Fruit fly (Drosophila melanogaster) whole organism, embryonic: ENCODE measurements around the gene lap.
A peak's percentile ranks its signal among the peaks of the same experiment; 100 is the strongest.

Experiments used
- Atf-2 ChIP-seq: fragments of 200-800 bp; sonication (Bioruptor generic); optimal IDR thresholded peaks from 2 replicates; lab custom pipeline; 2016; ENCODE audit warnings: missing biosample characterization, missing genetic modification characterization
- Atf3 ChIP-seq: fragments of 200-800 bp; sonication (Bioruptor generic); optimal IDR thresholded peaks from 3 replicates; lab custom pipeline; 2016; ENCODE audit warnings: missing biosample characterization, missing genetic modification characterization
- B-H1 ChIP-seq: fragments of 200-800 bp; sonication (Bioruptor generic); IDR thresholded peaks from 3 replicates; pipeline ENCODE4 v1.3.6; 2022; ENCODE audit warnings: missing biosample characterization, missing genetic modification characterization
- BtbVII ChIP-seq: fragments of 200-800 bp; sonication (Bioruptor generic); optimal IDR thresholded peaks from 3 replicates; lab custom pipeline; 2017; ENCODE audit warnings: missing biosample characterization, mild to moderate bottlenecking, missing genetic modification characterization
- CG10274 ChIP-seq: fragments of 200-800 bp; sonication (Bioruptor generic); optimal IDR thresholded peaks from 3 replicates; lab custom pipeline; 2017; ENCODE audit warnings: missing biosample characterization, mild to moderate bottlenecking, missing genetic modification characterization
- CG17385 ChIP-seq: fragments of 200-800 bp; sonication (Bioruptor generic); optimal IDR thresholded peaks from 3 replicates; lab custom pipeline; 2018; ENCODE audit warnings: missing biosample characterization, mild to moderate bottlenecking, missing genetic modification characterization
- CG17829 ChIP-seq: fragments of 200-800 bp; optimal IDR thresholded peaks from 2 replicates; lab custom pipeline; 2019; ENCODE audit warnings: missing biosample characterization, mild to moderate bottlenecking, missing genetic modification characterization, moderate library complexity
- CG31224 ChIP-seq: fragments of 200-800 bp; sonication (Bioruptor generic); IDR thresholded peaks from 2 replicates; pipeline ENCODE4 v1.3.6; 2022; ENCODE audit warnings: missing biosample characterization, missing genetic modification characterization
- CG31388 ChIP-seq: fragments of 200-800 bp; sonication (Bioruptor generic); optimal IDR thresholded peaks from 2 replicates; lab custom pipeline; 2016; ENCODE audit warnings: missing biosample characterization, missing genetic modification characterization
- CG3726 ChIP-seq: fragments of 200-800 bp; sonication (Bioruptor generic); IDR thresholded peaks from 3 replicates; pipeline ENCODE4, ENCODE4 v1.3.6; 2022; ENCODE audit warnings: missing biosample characterization, missing genetic modification characterization
- CG4360 ChIP-seq: fragments of 200-800 bp; sonication (Bioruptor generic); IDR thresholded peaks from 2 replicates; pipeline ENCODE4 v1.3.6; 2022; ENCODE audit warnings: missing biosample characterization, missing genetic modification characterization
- CG4820 ChIP-seq: fragments of 200-800 bp; sonication (Bioruptor generic); optimal IDR thresholded peaks from 3 replicates; lab custom pipeline; 2016; ENCODE audit warnings: missing biosample characterization, missing genetic modification characterization
- CG9437 ChIP-seq: fragments of 200-800 bp; sonication (Bioruptor generic); optimal IDR thresholded peaks from 2 replicates; lab custom pipeline; 2018; ENCODE audit warnings: missing biosample characterization, mild to moderate bottlenecking, missing genetic modification characterization
- CG9609 ChIP-seq: fragments of 200-800 bp; sonication (Bioruptor generic); optimal IDR thresholded peaks from 3 replicates; lab custom pipeline; 2016; ENCODE audit warnings: missing biosample characterization, missing genetic modification characterization
- Dp ChIP-seq: fragments of 200-800 bp; sonication (Bioruptor generic); optimal IDR thresholded peaks from 2 replicates; lab custom pipeline; 2018; ENCODE audit warnings: missing biosample characterization, mild to moderate bottlenecking, missing genetic modification characterization, moderate library complexity
- Ets65A ChIP-seq: fragments of 200-800 bp; sonication (Bioruptor generic); peaks from one replicate; lab custom pipeline; 2016; ENCODE audit warnings: missing biosample characterization, missing genetic modification characterization
- HLH4C ChIP-seq: fragments of 200-800 bp; sonication (Bioruptor generic); IDR thresholded peaks from 3 replicates; pipeline ENCODE4 v1.3.6; 2022; ENCODE audit warnings: missing biosample characterization, missing genetic modification characterization; ENCODE audit not compliant: partially characterized antibody
- HmgZ ChIP-seq: fragments of 200-800 bp; sonication (Bioruptor generic); optimal IDR thresholded peaks from 2 replicates; lab custom pipeline; 2018; ENCODE audit warnings: missing biosample characterization, mild to moderate bottlenecking, missing genetic modification characterization
- Hmx ChIP-seq: fragments of 200-800 bp; sonication (Bioruptor generic); optimal IDR thresholded peaks from 2 replicates; lab custom pipeline; 2016; ENCODE audit warnings: missing biosample characterization, missing genetic modification characterization
- Nf-YA ChIP-seq: fragments of 200-800 bp; sonication (Bioruptor generic); IDR thresholded peaks from 2 replicates; pipeline ENCODE4 v1.3.6; 2022; ENCODE audit warnings: missing biosample characterization, missing genetic modification characterization
- Pdp1 ChIP-seq, 2 experiments: fragments of 200-800 bp; sonication (Bioruptor generic); optimal IDR thresholded peaks; 3 replicates each; lab custom pipeline; 2016; ENCODE audit warnings: missing biosample characterization in 2 of 2, missing genetic modification characterization in 2 of 2, mild to moderate bottlenecking in 1 of 2, moderate library complexity in 1 of 2
- Ravus ChIP-seq: fragments of 200-800 bp; sonication (Bioruptor generic); IDR thresholded peaks from 2 replicates; pipeline ENCODE4 v1.3.6; 2022; ENCODE audit warnings: missing biosample characterization, missing genetic modification characterization
- Ssrp ChIP-seq: fragments of 200-800 bp; sonication (Bioruptor generic); optimal IDR thresholded peaks from 2 replicates; lab custom pipeline; 2018; ENCODE audit warnings: missing biosample characterization, mild to moderate bottlenecking, missing genetic modification characterization, moderate library complexity
- Trl ChIP-seq, 3 experiments: fragments of >200 bp in 2 of 3; fragments of 200-800 bp in 1 of 3; sonication (Bioruptor generic) in 1 of 3; optimal IDR thresholded peaks; 2 replicates in 1 of 3; 3 replicates in 2 of 3; lab custom pipeline; 2016 to 2017; ENCODE audit warnings: missing biosample characterization in 1 of 3, missing genetic modification characterization in 1 of 3
- ac ChIP-seq: fragments of 200-800 bp; sonication (Bioruptor generic); optimal IDR thresholded peaks from 3 replicates; lab custom pipeline; 2017; ENCODE audit warnings: missing biosample characterization, mild to moderate bottlenecking, missing genetic modification characterization
- cato ChIP-seq: fragments of 200-800 bp; sonication (Bioruptor generic); optimal IDR thresholded peaks from 2 replicates; lab custom pipeline; 2016; ENCODE audit warnings: missing biosample characterization, missing genetic modification characterization, borderline replicate concordance
- cg ChIP-seq: fragments of 200-800 bp; sonication (Bioruptor generic); optimal IDR thresholded peaks from 3 replicates; lab custom pipeline; 2019; ENCODE audit warnings: missing biosample characterization, mild to moderate bottlenecking, missing genetic modification characterization, moderate library complexity
- chinmo ChIP-seq: fragments of 200-800 bp; sonication (Bioruptor generic); IDR thresholded peaks from 4 replicates; pipeline ENCODE4 v1.3.6; 2022; ENCODE audit warnings: missing biosample characterization, missing genetic modification characterization; ENCODE audit not compliant: partially characterized antibody
- corto ChIP-seq: fragments of 200-800 bp; sonication (Bioruptor generic); optimal IDR thresholded peaks from 2 replicates; lab custom pipeline; 2016; ENCODE audit warnings: missing biosample characterization, mild to moderate bottlenecking, missing genetic modification characterization, moderate library complexity
- dimm ChIP-seq: fragments of 200-800 bp; sonication (Bioruptor generic); IDR thresholded peaks from 2 replicates; pipeline ENCODE4 v1.3.6; 2022; ENCODE audit warnings: missing biosample characterization, missing genetic modification characterization
- dm ChIP-seq: fragments of 200-800 bp; sonication (Bioruptor generic); optimal IDR thresholded peaks from 3 replicates; lab custom pipeline; 2016; ENCODE audit warnings: missing biosample characterization, missing genetic modification characterization
- exex ChIP-seq: fragments of 200-800 bp; sonication (Bioruptor generic); optimal IDR thresholded peaks from 4 replicates; lab custom pipeline; 2018; ENCODE audit warnings: missing biosample characterization, mild to moderate bottlenecking, missing genetic modification characterization, moderate library complexity
- jigr1 ChIP-seq: fragments of 200-800 bp; sonication (Bioruptor generic); IDR thresholded peaks from 3 replicates; pipeline ENCODE4 v1.3.6; 2022; ENCODE audit warnings: missing biosample characterization, missing genetic modification characterization
- kni ChIP-seq: fragments of 200-800 bp; sonication (Bioruptor generic); optimal IDR thresholded peaks from 3 replicates; lab custom pipeline; 2017; ENCODE audit warnings: mild to moderate bottlenecking, missing biosample characterization, missing genetic modification reagents, missing genetic modification characterization
- onecut ChIP-seq: fragments of 200-800 bp; sonication (Bioruptor generic); IDR thresholded peaks from 2 replicates; pipeline ENCODE4 v1.3.6; 2022; ENCODE audit warnings: missing biosample characterization, missing genetic modification characterization
- row ChIP-seq: fragments of 200-800 bp; sonication (Bioruptor generic); IDR thresholded peaks from 3 replicates; pipeline ENCODE4 v1.3.6; 2022; ENCODE audit warnings: missing biosample characterization, missing genetic modification characterization
- stwl ChIP-seq: fragments of 200-800 bp; sonication (Bioruptor generic); optimal IDR thresholded peaks from 3 replicates; lab custom pipeline; 2018; ENCODE audit warnings: missing biosample characterization, mild to moderate bottlenecking, missing genetic modification characterization, moderate library complexity
- tup ChIP-seq: fragments of 200-800 bp; sonication (Bioruptor generic); optimal IDR thresholded peaks from 2 replicates; lab custom pipeline; 2016; ENCODE audit warnings: missing biosample characterization, mild to moderate bottlenecking, missing genetic modification characterization, moderate library complexity
- vvl ChIP-seq: fragments of 200-800 bp; sonication (Bioruptor generic); IDR thresholded peaks from 2 replicates; pipeline ENCODE4 v1.3.6; 2022; ENCODE audit warnings: missing biosample characterization, missing genetic modification characterization

lap gene

DNA sequence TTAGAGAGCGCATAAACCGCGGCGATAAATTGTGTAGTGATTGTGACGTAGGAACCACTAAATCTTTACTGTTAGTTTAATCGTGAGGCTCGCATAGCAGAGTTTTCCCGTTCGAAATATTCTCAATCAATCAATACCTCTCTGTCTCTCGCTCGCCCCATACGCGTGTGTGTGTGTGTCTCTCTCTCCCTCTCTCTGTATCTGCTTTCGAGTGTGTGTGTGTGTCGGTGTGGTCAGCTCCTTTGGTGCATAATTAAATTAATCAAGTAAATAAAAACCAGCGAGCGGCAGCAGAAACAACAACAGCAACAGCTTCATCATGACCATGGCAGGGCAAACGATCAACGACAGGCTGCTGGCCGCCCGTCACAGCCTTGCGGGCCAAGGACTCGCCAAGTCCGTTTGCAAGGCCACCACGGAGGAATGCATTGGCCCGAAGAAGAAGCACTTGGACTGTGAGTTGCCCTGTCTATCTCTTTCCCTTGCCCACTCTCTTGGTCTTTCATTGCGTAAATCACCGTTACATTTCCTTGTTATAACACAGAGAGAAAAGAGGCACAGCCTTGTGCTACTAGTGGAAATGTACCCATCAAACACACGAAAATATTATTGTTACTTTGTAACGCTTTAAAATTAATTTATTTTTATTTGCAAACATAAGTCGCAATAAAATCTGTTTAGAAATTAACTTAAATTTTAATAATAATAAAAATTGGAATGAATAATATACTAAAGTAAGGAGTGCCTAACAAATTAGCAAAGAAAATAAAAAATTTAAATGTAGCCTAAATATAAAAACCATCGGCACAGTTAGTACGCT lies 509 bp downstream of the lap start (continued):
- TF ChIP-seq row (GFP tag; lab: Robert Waterston, UW) (no peak), Dp (GFP tag; lab: Kevin White, UChicago) (no peak), CG17385 (GFP tag; lab: Kevin White, UChicago) (peak; percentile 69), chinmo (GFP tag; lab: Robert Waterston, UW) (0 out of 4 replicates have a peak, but pooled peaks have one; percentile 52), B-H1 (GFP tag; lab: Robert Waterston, UW) (no peak), CG3726 (GFP tag; lab: Robert Waterston, UW) (no peak), CG4360 (GFP tag; lab: Robert Waterston, UW) (peak; percentile 12; the same call in 1 of the 2 replicates), Ssrp (tag; lab: Kevin White, UChicago) (peak; percentile 37), ac (no peak), corto (GFP tag; lab: Kevin White, UChicago) (no peak), kni (GFP tag; lab: Kevin White, UChicago) (peak; percentile 5), onecut (GFP tag; lab: Robert Waterston, UW) (peak; percentile 89), exex (no peak), tup (GFP tag; lab: Kevin White, UChicago) (no peak), HLH4C (GFP tag; lab: Robert Waterston, UW) (0 out of 3 replicates have a peak, but pooled peaks have one; percentile 35), CG17829 (tag; lab: Kevin White, UChicago) (peak; percentile 14), CG31388 (GFP tag; lab: Kevin White, UChicago) (no peak), jigr1 (no peak)

DNA sequence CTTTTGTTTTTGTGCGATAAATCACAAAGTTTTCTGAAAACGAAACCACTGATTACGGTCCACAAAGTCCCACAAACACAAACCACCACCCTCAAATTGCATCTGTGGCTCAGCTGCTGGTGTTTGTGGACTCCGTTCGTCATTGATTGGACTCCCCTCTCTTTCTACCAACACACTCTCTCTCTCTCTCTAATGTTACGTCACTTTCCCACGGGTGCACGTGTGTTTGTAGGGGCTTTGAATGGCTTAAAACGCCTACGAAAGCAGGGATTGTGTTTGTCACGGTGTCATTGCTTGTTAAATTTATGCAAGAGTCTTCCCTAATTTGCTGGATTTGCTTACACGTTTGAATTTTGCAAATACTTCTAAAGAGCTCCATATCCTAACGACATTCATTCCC lies 1.2 kb downstream of the lap start:
- TF ChIP-seq cg (GFP tag; lab: Kevin White, UChicago): peak; percentile 40
- TF ChIP-seq Trl (optimal IDR thresholded peaks at IDR 0.05; lab: Kevin White, UChicago): peak; percentile 9 to 16
- no peak for TF ChIP-seq Trl (GFP tag; optimal IDR thresholded peaks at IDR 0.05; lab: Kevin White, UChicago)
- TF ChIP-seq Pdp1 (GFP tag; optimal IDR thresholded peaks at IDR 0.05; lab: Kevin White, UChicago): peak in 1 of 2 experiments; percentile 93
- no peak for TF ChIP-seq Atf-2 (GFP tag; lab: Kevin White, UChicago)
- TF ChIP-seq chinmo (GFP tag; lab: Robert Waterston, UW): 0 out of 4 replicates have a peak, but pooled peaks have one; percentile 61
- peak; percentile 34; the same call in 1 of the 2 replicates for TF ChIP-seq vvl (GFP tag; lab: Robert Waterston, UW)
- TF ChIP-seq Hmx (GFP tag; lab: Kevin White, UChicago): no peak
- no peak for TF ChIP-seq Nf-YA (GFP tag; lab: Robert Waterston, UW)
- TF ChIP-seq exex: no peak
- TF ChIP-seq Ravus (GFP tag; lab: Robert Waterston, UW): no peak
- no peak for TF ChIP-seq CG4820
- no peak for TF ChIP-seq dimm (GFP tag; lab: Robert Waterston, UW)
- peak; percentile 57 for TF ChIP-seq dm (GFP tag; lab: Kevin White, UChicago)
- TF ChIP-seq CG9609: no peak
- peak; percentile 72 for TF ChIP-seq CG10274
- TF ChIP-seq onecut (GFP tag; lab: Robert Waterston, UW): peak; percentile 88
- TF ChIP-seq CG9437 (GFP tag; lab: Kevin White, UChicago): peak; percentile 28
- TF ChIP-seq Ets65A (GFP tag; lab: Kevin White, UChicago): no peak
- no peak for TF ChIP-seq B-H1 (GFP tag; lab: Robert Waterston, UW)
- no peak for TF ChIP-seq HmgZ (tag; lab: Kevin White, UChicago)
- no peak for TF ChIP-seq cato (GFP tag; lab: Kevin White, UChicago)
- TF ChIP-seq BtbVII: peak; percentile 3
- peak; percentile 34 for TF ChIP-seq stwl (tag; lab: Kevin White, UChicago)
- TF ChIP-seq CG31224 (GFP tag; lab: Robert Waterston, UW): no peak
- TF ChIP-seq Atf3 (GFP tag; lab: Kevin White, UChicago): peak; percentile 12
- TF ChIP-seq, all 482 proteins: peak for 12
